Worm (Caenorhabditis elegans) whole organism, L4 larva: ENCODE measurements around the gene vha-17.
A peak's percentile ranks its signal among the peaks of the same experiment; 100 is the strongest.

Experiments used
- F10B5.3 ChIP-seq: sonication (generic microtip); optimal IDR thresholded peaks from 2 replicates; lab custom pipeline; 2016; ENCODE audit warnings: mild to moderate bottlenecking, missing genetic modification characterization, missing compliant biosample characterization
- aha-1 ChIP-seq: fragments of 150-350 bp; peaks from one replicate; lab custom pipeline; 2014; ENCODE audit warnings: missing biosample characterization, missing genetic modification characterization
- attf-4 ChIP-seq: sonication (generic microtip); optimal IDR thresholded peaks from 3 replicates; lab custom pipeline; 2017; ENCODE audit warnings: missing biosample characterization, missing genetic modification characterization
- ceh-20 ChIP-seq: fragments of 200-800 bp; sonication (Bioruptor generic); IDR thresholded peaks from 2 replicates; pipeline ENCODE4 v1.3.6; 2022; ENCODE audit warnings: missing genetic modification reagents, missing genetic modification characterization, missing compliant biosample characterization
- ceh-28 ChIP-seq: fragments of 150-350 bp; optimal IDR thresholded peaks from 2 replicates; lab custom pipeline; 2014; ENCODE audit warnings: missing biosample characterization, missing genetic modification reagents, missing genetic modification characterization
- ceh-82 ChIP-seq: sonication (generic microtip); optimal IDR thresholded peaks from 2 replicates; lab custom pipeline; 2017; ENCODE audit warnings: missing biosample characterization, missing genetic modification characterization
- daf-16 ChIP-seq, 3 experiments: sonication (generic microtip); optimal IDR thresholded peaks; 2 replicates each; lab custom pipeline; 2016 to 2017; ENCODE audit warnings: missing genetic modification characterization in 3 of 3, missing genetic modification reagents in 3 of 3, mild to moderate bottlenecking in 2 of 3, missing compliant biosample characterization in 2 of 3, missing biosample characterization in 1 of 3, moderate library complexity in 1 of 3
- daf-19 ChIP-seq: fragments of 200-800 bp; sonication (Bioruptor generic); conservative IDR thresholded peaks from 2 replicates; pipeline ENCODE4 v1.3.6; 2022; ENCODE audit warnings: missing genetic modification characterization, missing compliant biosample characterization
- dmd-6 ChIP-seq: fragments of 200-800 bp; sonication (Bioruptor generic); IDR thresholded peaks from 2 replicates; pipeline ENCODE4 v1.3.6; 2022; ENCODE audit warnings: missing genetic modification reagents, missing genetic modification characterization, missing compliant biosample characterization
- dmd-8 ChIP-seq: fragments of 200-800 bp; sonication (Bioruptor generic); IDR thresholded peaks from 2 replicates; pipeline ENCODE4 v1.3.6; 2022; ENCODE audit warnings: missing genetic modification characterization, missing compliant biosample characterization
- dpl-1 ChIP-seq: fragments of 150-350 bp; optimal IDR thresholded peaks from 2 replicates; lab custom pipeline; 2014; ENCODE audit warnings: missing biosample characterization, missing genetic modification reagents, missing genetic modification characterization
- dve-1 ChIP-seq: sonication (generic microtip); optimal IDR thresholded peaks from 2 replicates; lab custom pipeline; 2017; ENCODE audit warnings: antibody characterized with exemption, mild to moderate bottlenecking, missing genetic modification characterization, missing compliant biosample characterization; ENCODE audit not compliant: insufficient read depth
- gei-8 ChIP-seq: fragments of 200-800 bp; sonication (Bioruptor generic); optimal IDR thresholded peaks from 2 replicates; lab custom pipeline; 2018; ENCODE audit warnings: mild to moderate bottlenecking, missing genetic modification characterization, missing compliant biosample characterization
- hlh-11 ChIP-seq: fragments of 200-800 bp; sonication (Bioruptor generic); optimal IDR thresholded peaks from 2 replicates; lab custom pipeline; 2018; ENCODE audit warnings: mild to moderate bottlenecking, missing genetic modification characterization, missing compliant biosample characterization
- hlh-30 ChIP-seq: sonication (generic microtip); optimal IDR thresholded peaks from 2 replicates; lab custom pipeline; 2017; ENCODE audit warnings: antibody characterized with exemption, mild to moderate bottlenecking, missing genetic modification characterization, missing compliant biosample characterization; ENCODE audit not compliant: insufficient read depth
- hmg-1.1 ChIP-seq: fragments of 200-800 bp; sonication (Bioruptor generic); IDR thresholded peaks from 2 replicates; pipeline ENCODE4 v1.3.6; 2022; ENCODE audit warnings: missing genetic modification reagents, missing genetic modification characterization, missing compliant biosample characterization
- lin-1 ChIP-seq: fragments of 200-800 bp; sonication (Bioruptor generic); IDR thresholded peaks from 2 replicates; pipeline ENCODE4 v1.3.6; 2022; ENCODE audit warnings: missing genetic modification reagents, missing genetic modification characterization, missing compliant biosample characterization
- lin-15B ChIP-seq: fragments of 150-350 bp; sonication (generic microtip); optimal IDR thresholded peaks from 3 replicates; lab custom pipeline; 2014; ENCODE audit warnings: missing biosample characterization, missing genetic modification characterization
- lin-38 ChIP-seq: fragments of 200-800 bp; sonication (Bioruptor generic); IDR thresholded peaks from 2 replicates; pipeline ENCODE4 v1.3.6; 2022; ENCODE audit warnings: missing genetic modification reagents, missing genetic modification characterization, missing compliant biosample characterization
- lsy-2 ChIP-seq, 2 experiments: fragments of 150-350 bp in 1 of 2; sonication (generic microtip) in 1 of 2; optimal IDR thresholded peaks; 2 replicates each; lab custom pipeline; 2014 to 2017; ENCODE audit warnings: missing biosample characterization in 2 of 2, missing genetic modification characterization in 2 of 2
- madf-5 ChIP-seq, 2 experiments: fragments of 200-800 bp; sonication (Bioruptor generic); IDR thresholded peaks; 2 replicates each; pipeline ENCODE4 v1.3.6; 2022; ENCODE audit warnings: missing compliant biosample characterization in 2 of 2, missing genetic modification characterization in 2 of 2
- mep-1 ChIP-seq: fragments of 150-350 bp; sonication (generic microtip); optimal IDR thresholded peaks from 3 replicates; lab custom pipeline; 2014; ENCODE audit warnings: missing biosample characterization, missing genetic modification characterization
- mes-2 ChIP-seq: sonication (generic microtip); optimal IDR thresholded peaks from 2 replicates; lab custom pipeline; 2016; ENCODE audit warnings: missing genotype, mild to moderate bottlenecking, missing genetic modification characterization, missing compliant biosample characterization; ENCODE audit not compliant: poor library complexity, severe bottlenecking
- nhr-10 ChIP-seq: fragments of 150-350 bp; optimal IDR thresholded peaks from 2 replicates; lab custom pipeline; 2014; ENCODE audit warnings: missing biosample characterization, missing genetic modification characterization
- nhr-28 ChIP-seq: fragments of 150-350 bp; optimal IDR thresholded peaks from 2 replicates; lab custom pipeline; 2014; ENCODE audit warnings: missing biosample characterization, missing genetic modification characterization
- nhr-42 ChIP-seq: fragments of 200-800 bp; sonication (Bioruptor generic); IDR thresholded peaks from 2 replicates; pipeline ENCODE4 v1.3.6; 2022; ENCODE audit warnings: missing genetic modification characterization, missing compliant biosample characterization
- nhr-6 ChIP-seq: fragments of 150-350 bp; optimal IDR thresholded peaks from 2 replicates; lab custom pipeline; 2014; ENCODE audit warnings: missing biosample characterization, missing genetic modification characterization
- nhr-77 ChIP-seq: fragments of 150-350 bp; optimal IDR thresholded peaks from 2 replicates; lab custom pipeline; 2014; ENCODE audit warnings: missing biosample characterization, missing genetic modification characterization
- pha-4 ChIP-seq, 2 experiments: fragments of 150-350 bp in 1 of 2; fragments of 200-800 bp in 1 of 2; sonication (Bioruptor generic) in 1 of 2; IDR thresholded peaks in 1 of 2; optimal IDR thresholded peaks in 1 of 2; 2 replicates each; pipeline versions ENCODE4 v1.3.6 to Lab custom; 2014 to 2022; ENCODE audit warnings: missing genetic modification characterization in 2 of 2, missing genetic modification reagents in 2 of 2, missing biosample characterization in 1 of 2, missing compliant biosample characterization in 1 of 2
- pqm-1 ChIP-seq: sonication (generic microtip); optimal IDR thresholded peaks from 2 replicates; lab custom pipeline; 2017; ENCODE audit warnings: missing biosample characterization, missing genetic modification characterization
- rbr-2 ChIP-seq: sonication (generic microtip); optimal IDR thresholded peaks from 2 replicates; lab custom pipeline; 2016; ENCODE audit warnings: missing genotype, missing genetic modification characterization, missing compliant biosample characterization
- set-16 ChIP-seq: fragments of 200-800 bp; sonication (Bioruptor generic); IDR thresholded peaks from 2 replicates; pipeline ENCODE4 v1.3.6; 2022; ENCODE audit warnings: missing genetic modification reagents, missing genetic modification characterization, missing compliant biosample characterization
- snpc-4 ChIP-seq: fragments of 150-350 bp; optimal IDR thresholded peaks from 2 replicates; lab custom pipeline; 2014; ENCODE audit warnings: missing biosample characterization, missing genetic modification characterization
- unc-130 ChIP-seq: sonication (generic microtip); optimal IDR thresholded peaks from 2 replicates; lab custom pipeline; 2016; ENCODE audit warnings: missing genetic modification reagents, missing genetic modification characterization, missing compliant biosample characterization
- unc-39 ChIP-seq: sonication (generic microtip); optimal IDR thresholded peaks from 2 replicates; lab custom pipeline; 2017; ENCODE audit warnings: missing biosample characterization, missing genetic modification characterization
- unc-62 ChIP-seq, 3 experiments: fragments of 150-350 bp in 1 of 3; sonication (generic microtip); optimal IDR thresholded peaks in 2 of 3; peaks in 1 of 3; 1 replicate in 1 of 3; 2 replicates in 2 of 3; lab custom pipeline; 2014 to 2017; ENCODE audit warnings: missing biosample characterization in 3 of 3, missing genetic modification characterization in 3 of 3, missing genetic modification reagents in 3 of 3, missing genotype in 1 of 3
- zfp-3 ChIP-seq: fragments of 200-800 bp; sonication (Bioruptor generic); conservative IDR thresholded peaks from 2 replicates; pipeline ENCODE4 v1.3.6; 2022; ENCODE audit warnings: missing genetic modification reagents, missing genetic modification characterization, missing compliant biosample characterization
- zip-2 ChIP-seq: fragments of 150-350 bp; optimal IDR thresholded peaks from 2 replicates; lab custom pipeline; 2014; ENCODE audit warnings: missing biosample characterization, missing genetic modification characterization

vha-17 gene

DNA sequence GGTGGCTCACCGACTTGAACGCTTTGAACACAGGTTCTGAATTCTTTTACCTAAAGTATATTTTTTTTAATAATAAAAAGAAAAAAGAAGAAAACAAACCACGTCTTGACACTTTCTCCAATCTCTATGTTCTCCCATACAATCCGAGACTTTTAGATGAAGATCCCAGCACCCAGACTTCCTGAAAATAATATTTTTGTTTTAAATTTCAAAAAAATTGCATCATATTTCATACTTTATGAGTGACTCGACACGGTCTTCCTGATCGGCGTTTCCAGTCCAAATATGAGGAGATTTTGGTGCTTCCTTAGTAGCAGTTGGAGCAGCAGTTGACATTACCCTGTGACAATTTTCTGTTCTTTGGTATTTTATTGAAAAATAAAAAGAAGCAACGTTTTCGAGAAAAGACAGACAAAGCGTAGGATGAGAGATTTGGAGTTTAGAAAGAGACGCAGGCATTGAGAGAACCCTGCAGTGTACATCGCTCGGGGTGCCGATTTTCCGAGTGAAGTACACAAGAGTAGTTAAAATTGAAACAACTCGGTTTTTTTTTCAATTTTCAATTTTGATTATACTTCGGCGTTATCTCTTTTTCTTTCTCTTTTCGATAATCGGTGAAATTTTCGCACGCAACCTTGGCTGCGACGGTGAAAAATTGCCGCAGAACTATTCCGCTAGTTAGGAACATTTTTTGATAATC is 14.1 kb downstream of the vha-17 start, which contains the start of the genes coa-4 and T20D3.14:
TSS of gene coa-4 (minus strand) at position 51 of the 700 bp plus-strand sequence.
TSS of gene T20D3.14 (minus strand) at position 358 of the 700 bp plus-strand sequence.
- TF ChIP-seq ceh-82 (tag; lab: Kevin White, UChicago) (no peak), snpc-4 (tag; lab: Kevin White, UChicago) (no peak), aha-1 (tag; lab: Kevin White, UChicago) (peak; percentile 63), hlh-30 (tag; lab: Kevin White, UChicago) (peak; percentile 57), pha-4 (GFP tag; IDR thresholded peaks at IDR 0.05; lab: Robert Waterston, UW) (no peak), pha-4 (tag; optimal IDR thresholded peaks at IDR 0.05; lab: Kevin White, UChicago) (peak; percentile 40), dve-1 (tag; lab: Kevin White, UChicago) (peak; percentile 69), unc-62 (GFP tag; optimal IDR thresholded peaks at IDR 0.05 in 1 of 2; lab: Kevin White, UChicago) (no peak), unc-62 (tag; optimal IDR thresholded peaks at IDR 0.05; lab: Kevin White, UChicago) (no peak), F10B5.3 (tag; lab: Kevin White, UChicago) (no peak), mes-2 (peak; percentile 56), dmd-8 (GFP tag; lab: Robert Waterston, UW) (no peak), lin-1 (peak; percentile 49; the same call in 1 of the 2 replicates), nhr-77 (tag; lab: Kevin White, UChicago) (peak; percentile 23), dpl-1 (peak; percentile 35), mep-1 (tag; lab: Kevin White, UChicago) (peak; percentile 55), nhr-42 (GFP tag; lab: Robert Waterston, UW) (no peak), ceh-28 (tag; lab: Kevin White, UChicago) (no peak), lin-15B (tag; lab: Kevin White, UChicago) (no peak), hlh-11 (peak; percentile 64), lsy-2 (tag; optimal IDR thresholded peaks at IDR 0.05; lab: Kevin White, UChicago) (peak in 1 of 2 experiments; percentile 57), gei-8 (GFP tag; lab: Kevin White, UChicago) (no peak), nhr-28 (tag; lab: Kevin White, UChicago) (peak; percentile 27), dmd-6 (peak; percentile 75), unc-39 (no peak), daf-19 (no peak), zip-2 (tag; lab: Kevin White, UChicago) (no peak), rbr-2 (tag; lab: Kevin White, UChicago) (no peak), hmg-1.1 (GFP tag; lab: Robert Waterston, UW) (0 out of 2 replicates have a peak, but pooled peaks have one; percentile 40), lin-38 (GFP tag; lab: Robert Waterston, UW) (peak; percentile 29; the same call in 1 of the 2 replicates), daf-16 (GFP tag; optimal IDR thresholded peaks at IDR 0.05; lab: Kevin White, UChicago) (no peak), daf-16 (tag; optimal IDR thresholded peaks at IDR 0.05; lab: Kevin White, UChicago) (peak; percentile 64), set-16 (GFP tag; lab: Robert Waterston, UW) (no peak), attf-4 (tag; lab: Kevin White, UChicago) (no peak), madf-5 (GFP tag; IDR thresholded peaks at IDR 0.05; lab: Robert Waterston, UW) (no peak), ceh-20 (0 out of 2 replicates have a peak, but pooled peaks have one; percentile 8), nhr-6 (no peak), pqm-1 (tag; lab: Kevin White, UChicago) (peak; percentile 24), nhr-10 (no peak)

DNA sequence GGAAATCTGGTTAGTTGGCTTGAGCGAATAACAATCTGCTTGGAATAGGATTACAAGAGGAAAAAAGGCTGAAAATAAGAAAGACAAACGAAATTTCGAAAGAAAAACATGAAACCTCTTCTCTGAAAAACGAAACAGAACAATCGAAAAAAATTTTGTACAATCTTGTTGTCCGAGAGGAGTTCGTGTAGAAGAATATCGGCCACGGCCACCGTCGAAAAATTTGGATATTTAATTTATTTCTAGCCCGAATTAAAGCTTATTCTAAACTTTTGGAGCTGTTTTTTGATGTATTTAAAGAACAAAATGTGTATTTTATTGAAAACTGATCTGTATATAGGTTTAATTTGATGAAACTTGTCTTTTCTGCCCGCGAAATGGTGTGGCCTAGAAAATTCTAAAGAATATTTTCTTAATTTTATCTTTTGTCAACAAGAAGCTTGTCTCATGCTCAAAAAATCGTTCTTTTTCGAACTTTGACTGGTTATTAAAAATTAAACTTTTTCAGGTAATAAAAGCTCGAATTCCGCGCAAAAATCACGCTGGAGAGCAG is 15.0 kb downstream of the vha-17 start, which contains the start of gene T20D3.5:
TSS of gene T20D3.5 (plus strand) at position 503 of the 553 bp plus-strand sequence.
- peak; percentile 67 for TF ChIP-seq unc-130 (GFP tag; lab: Kevin White, UChicago)
- TF ChIP-seq mes-2 = peak; percentile 66
- no peak for TF ChIP-seq zfp-3 (GFP tag; lab: Robert Waterston, UW)
